Worm (Caenorhabditis elegans) whole organism, midembryonic: ENCODE results near the gene nlp-7.

ENCODE experiments used
- T22C8.4 ChIP-seq: fragments of 200-800 bp; sonication (Bioruptor generic); IDR thresholded peaks from 2 replicates; pipeline ENCODE4 v1.3.6; 2022; ENCODE audit warnings: missing genetic modification characterization, missing compliant biosample characterization
- cog-1 ChIP-seq: sonication (generic microtip); optimal IDR thresholded peaks from 2 replicates; lab custom pipeline; 2016; ENCODE audit warnings: missing genetic modification characterization, missing compliant biosample characterization
- flt-1 ChIP-seq: fragments of 200-800 bp; sonication (Bioruptor generic); IDR thresholded peaks from 2 replicates; pipeline ENCODE4 v1.3.6; 2022; ENCODE audit warnings: missing genetic modification characterization, missing compliant biosample characterization
- klf-2 ChIP-seq: fragments of 200-800 bp; sonication (Bioruptor generic); conservative IDR thresholded peaks from 2 replicates; pipeline ENCODE4 v1.3.6; 2022; ENCODE audit warnings: missing genetic modification reagents, missing genetic modification characterization, missing compliant biosample characterization
- med-1 ChIP-seq: sonication (generic microtip); optimal IDR thresholded peaks from 2 replicates; lab custom pipeline; 2017; ENCODE audit warnings: missing genetic modification characterization, mild to moderate bottlenecking, missing compliant biosample characterization, antibody characterized with exemption, missing genetic modification reagents; ENCODE audit not compliant: insufficient read depth
- tab-1 ChIP-seq: fragments of 200-800 bp; sonication (Bioruptor generic); IDR thresholded peaks from 2 replicates; pipeline ENCODE4 v1.3.6; 2022; ENCODE audit warnings: missing genetic modification characterization, missing compliant biosample characterization
- ztf-23 ChIP-seq: fragments of 200-800 bp; sonication (Bioruptor generic); IDR thresholded peaks from 2 replicates; pipeline ENCODE4 v1.3.6; 2022; ENCODE audit warnings: missing genetic modification reagents, missing genetic modification characterization, missing compliant biosample characterization
- ztf-29 ChIP-seq: fragments of 200-800 bp; sonication (Bioruptor generic); IDR thresholded peaks from 2 replicates; pipeline ENCODE4 v1.3.6; 2022; ENCODE audit warnings: missing genetic modification reagents, missing genetic modification characterization, missing compliant biosample characterization

DNA sequence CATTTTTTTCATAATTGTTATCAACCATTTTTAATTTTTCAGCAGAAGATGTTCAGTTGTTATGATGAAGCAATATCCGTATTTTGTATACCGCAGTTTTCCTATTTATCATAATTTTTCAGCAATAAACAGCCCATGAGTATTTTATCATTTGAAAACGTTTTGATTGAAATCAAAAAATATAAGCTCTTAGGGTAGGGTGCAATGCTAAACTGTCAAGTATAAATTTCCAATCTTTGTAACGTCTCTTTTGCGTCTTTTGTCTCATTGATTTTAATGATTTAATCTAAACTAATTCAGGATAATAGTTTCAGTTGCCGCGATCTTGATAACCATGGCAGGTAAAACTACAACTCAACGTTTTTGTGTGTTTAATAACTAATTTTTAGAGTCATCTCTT is 8.3 kb downstream of the nlp-7 start, which contains the start of gene F18E9.1:
- no peak for TF ChIP-seq tab-1 (GFP tag; lab: Robert Waterston, UW)
- no peak for TF ChIP-seq med-1 (GFP tag; lab: Kevin White, UChicago)
- TF ChIP-seq ztf-23 (GFP tag; lab: Robert Waterston, UW), result no peak
- TF ChIP-seq cog-1 (tag; lab: Kevin White, UChicago), result no peak
- TF ChIP-seq flt-1 (GFP tag; lab: Robert Waterston, UW), result no peak
- no peak for TF ChIP-seq ztf-29 (GFP tag; lab: Robert Waterston, UW)
- no peak for TF ChIP-seq T22C8.4 (GFP tag; lab: Robert Waterston, UW)
- no peak for TF ChIP-seq klf-2 (GFP tag; lab: Robert Waterston, UW)
